Worm (Caenorhabditis elegans): Measurements from ENCODE around the gene F41G3.10.

- TF ChIP-seq ceh-40 (GFP tag; IDR thresholded peaks at IDR 0.05) (no peak), B0336.3 (GFP tag; IDR thresholded peaks at IDR 0.05) (no peak), mxl-1 (tag; optimal IDR thresholded peaks at IDR 0.05) (no peak), lag-1 (GFP tag; IDR thresholded peaks at IDR 0.05) (no peak), madf-10 (tag; optimal IDR thresholded peaks at IDR 0.05) (no peak), mcd-1 (GFP tag; IDR thresholded peaks at IDR 0.05) (no peak), ama-1 (optimal IDR thresholded peaks at IDR 0.05) (no peak), ama-1 (GFP tag; optimal IDR thresholded peaks at IDR 0.05) (no peak), B0019.2 (GFP tag; conservative IDR thresholded peaks at IDR 0.05) (no peak), nfya-2 (GFP tag; IDR thresholded peaks at IDR 0.05) (no peak), egl-44 (GFP tag; IDR thresholded peaks at IDR 0.05) (no peak)
Measured at ce11 chrII:6742614-6743013, 6.7 kb downstream of the F41G3.10 start, which contains the start of gene F41G3.6.

Measured in whole organism, young adult.